Fruit fly (Drosophila melanogaster) whole organism, embryonic: ENCODE data around the gene CG43333.

ENCODE experiments used
- CG11398 ChIP-seq: fragments of 200-800 bp; sonication (Bioruptor generic); optimal IDR thresholded peaks from 2 replicates; lab custom pipeline; 2016; ENCODE audit warnings: missing biosample characterization, missing genetic modification characterization
- CG11560 ChIP-seq: fragments of 200-800 bp; sonication (Bioruptor generic); IDR thresholded peaks from 3 replicates; pipeline ENCODE4 v1.3.6; 2022; ENCODE audit warnings: missing biosample characterization, missing genetic modification characterization
- CG11695 ChIP-seq: fragments of 200-800 bp; sonication (Bioruptor generic); IDR thresholded peaks from 3 replicates; pipeline ENCODE4 v1.3.6; 2022; ENCODE audit warnings: missing biosample characterization, missing genetic modification characterization
- CG12299 ChIP-seq: fragments of 200-800 bp; sonication (Bioruptor generic); optimal IDR thresholded peaks from 2 replicates; lab custom pipeline; 2018; ENCODE audit warnings: missing biosample characterization, mild to moderate bottlenecking, missing genetic modification characterization
- CG12659 ChIP-seq: fragments of 200-800 bp; sonication (Bioruptor generic); optimal IDR thresholded peaks from 3 replicates; lab custom pipeline; 2017; ENCODE audit warnings: mild to moderate bottlenecking, missing biosample characterization, missing genetic modification reagents, missing genetic modification characterization
- CG13624 ChIP-seq: fragments of 200-800 bp; sonication (Bioruptor generic); optimal IDR thresholded peaks from 2 replicates; lab custom pipeline; 2016; ENCODE audit warnings: missing biosample characterization, missing genetic modification characterization
- CG14710 ChIP-seq: fragments of 200-800 bp; sonication (Bioruptor generic); optimal IDR thresholded peaks from 3 replicates; lab custom pipeline; 2019; ENCODE audit warnings: missing biosample characterization, mild to moderate bottlenecking, missing genetic modification characterization, moderate library complexity
- CG1603 ChIP-seq: fragments of 200-800 bp; sonication (Bioruptor generic); optimal IDR thresholded peaks from 2 replicates; lab custom pipeline; 2019; ENCODE audit warnings: missing biosample characterization, mild to moderate bottlenecking, missing genetic modification characterization, moderate library complexity
- CG16863 ChIP-seq: fragments of 200-800 bp; sonication (Bioruptor generic); optimal IDR thresholded peaks from 3 replicates; lab custom pipeline; 2016; ENCODE audit warnings: missing biosample characterization, missing genetic modification characterization
- CG17361 ChIP-seq: fragments of 200-800 bp; sonication (Bioruptor generic); IDR thresholded peaks from 3 replicates; pipeline ENCODE4 v1.3.6; 2022; ENCODE audit warnings: missing biosample characterization, missing genetic modification characterization
- CG17802 ChIP-seq: fragments of 200-800 bp; sonication (Bioruptor generic); optimal IDR thresholded peaks from 2 replicates; lab custom pipeline; 2018; ENCODE audit warnings: missing biosample characterization, mild to moderate bottlenecking, missing genetic modification characterization, moderate library complexity
- CG18764 ChIP-seq: fragments of 200-800 bp; sonication (Bioruptor generic); optimal IDR thresholded peaks from 3 replicates; lab custom pipeline; 2016; ENCODE audit warnings: missing biosample characterization, missing genetic modification characterization
- CG2129 ChIP-seq: fragments of 200-800 bp; sonication (Bioruptor generic); IDR thresholded peaks from 2 replicates; pipeline ENCODE4 v1.3.6; 2022; ENCODE audit warnings: missing biosample characterization, missing genetic modification characterization; ENCODE audit not compliant: partially characterized antibody
- CG4328 ChIP-seq: fragments of 200-800 bp; sonication (Bioruptor generic); optimal IDR thresholded peaks from 3 replicates; lab custom pipeline; 2017; ENCODE audit warnings: missing biosample characterization, missing genetic modification reagents, missing genetic modification characterization
- CG6272 ChIP-seq: fragments of 200-800 bp; sonication (Bioruptor generic); IDR thresholded peaks from 2 replicates; pipeline ENCODE4 v1.3.6; 2022; ENCODE audit warnings: missing biosample characterization, missing genetic modification characterization
- CG7786 ChIP-seq: fragments of 200-800 bp; sonication (Bioruptor generic); optimal IDR thresholded peaks from 2 replicates; lab custom pipeline; 2016; ENCODE audit warnings: missing biosample characterization, missing genetic modification characterization
- CG8281 ChIP-seq: fragments of 200-800 bp; sonication (Bioruptor generic); optimal IDR thresholded peaks from 2 replicates; lab custom pipeline; 2018; ENCODE audit warnings: missing biosample characterization, mild to moderate bottlenecking, missing genetic modification characterization, moderate library complexity
- CG8359 ChIP-seq: fragments of 200-800 bp; sonication (Bioruptor generic); optimal IDR thresholded peaks from 2 replicates; lab custom pipeline; 2017; ENCODE audit warnings: missing biosample characterization, mild to moderate bottlenecking, missing genetic modification characterization, borderline replicate concordance
- CTCF ChIP-seq: fragments of 200-800 bp; sonication (Bioruptor generic); optimal IDR thresholded peaks from 2 replicates; lab custom pipeline; 2017; ENCODE audit warnings: missing biosample characterization, mild to moderate bottlenecking, missing genetic modification characterization, moderate library complexity
- CrebB ChIP-seq: fragments of 200-800 bp; sonication (Bioruptor generic); optimal IDR thresholded peaks from 3 replicates; lab custom pipeline; 2018; ENCODE audit warnings: missing biosample characterization, mild to moderate bottlenecking, missing genetic modification characterization
- Deaf1 ChIP-seq: fragments of 200-800 bp; optimal IDR thresholded peaks from 3 replicates; lab custom pipeline; 2019; ENCODE audit warnings: missing biosample characterization, mild to moderate bottlenecking, missing genetic modification characterization, moderate library complexity
- Dip2 ChIP-seq: fragments of 200-800 bp; sonication (Bioruptor generic); IDR thresholded peaks from 2 replicates; pipeline ENCODE4 v1.3.6; 2022; ENCODE audit warnings: missing biosample characterization, missing genetic modification characterization
- Fer1 ChIP-seq: fragments of 200-800 bp; sonication (Bioruptor generic); optimal IDR thresholded peaks from 2 replicates; lab custom pipeline; 2017; ENCODE audit warnings: missing biosample characterization, mild to moderate bottlenecking, missing genetic modification characterization
- Gsc ChIP-seq: fragments of 200-800 bp; sonication (Bioruptor generic); IDR thresholded peaks from 2 replicates; pipeline ENCODE4 v1.3.6; 2022; ENCODE audit warnings: missing biosample characterization, missing genetic modification characterization
- H15 ChIP-seq: fragments of 200-800 bp; sonication (Bioruptor generic); IDR thresholded peaks from 3 replicates; pipeline ENCODE4 v1.3.6; 2022; ENCODE audit warnings: missing biosample characterization, missing genetic modification characterization
- HLH54F ChIP-seq: fragments of 200-800 bp; sonication (Bioruptor generic); optimal IDR thresholded peaks from 3 replicates; lab custom pipeline; 2016; ENCODE audit warnings: missing biosample characterization, missing genetic modification characterization
- Hand ChIP-seq: fragments of 200-800 bp; sonication (Bioruptor generic); optimal IDR thresholded peaks from 2 replicates; lab custom pipeline; 2017; ENCODE audit warnings: mild to moderate bottlenecking, missing biosample characterization, missing genetic modification reagents, missing genetic modification characterization
- Mrtf ChIP-seq: fragments of 200-800 bp; sonication (Bioruptor generic); IDR thresholded peaks from 3 replicates; pipeline ENCODE4 v1.3.6; 2022; ENCODE audit warnings: missing biosample characterization, missing genetic modification characterization
- Sry-β ChIP-seq: fragments of 200-800 bp; sonication (Bioruptor generic); optimal IDR thresholded peaks from 2 replicates; lab custom pipeline; 2018; ENCODE audit warnings: missing biosample characterization, mild to moderate bottlenecking, missing genetic modification characterization, moderate library complexity
- Usf ChIP-seq: fragments of 200-800 bp; sonication (Bioruptor generic); optimal IDR thresholded peaks from 2 replicates; lab custom pipeline; 2017; ENCODE audit warnings: missing genotype, missing biosample characterization, missing genetic modification characterization
- abd-A ChIP-seq: fragments of 200-800 bp; sonication (Bioruptor generic); optimal IDR thresholded peaks from 3 replicates; lab custom pipeline; 2019; ENCODE audit warnings: missing biosample characterization, mild to moderate bottlenecking, missing genetic modification characterization, moderate library complexity
- bcd ChIP-seq: fragments of 200-800 bp; sonication (Bioruptor generic); optimal IDR thresholded peaks from 2 replicates; lab custom pipeline; 2017; ENCODE audit warnings: missing biosample characterization, mild to moderate bottlenecking, missing genetic modification characterization
- bsh ChIP-seq, 2 experiments: fragments of 200-800 bp; sonication (Bioruptor generic); optimal IDR thresholded peaks; 2 replicates each; lab custom pipeline; 2017 to 2018; ENCODE audit warnings: mild to moderate bottlenecking in 2 of 2, missing biosample characterization in 2 of 2, missing genetic modification characterization in 2 of 2, moderate library complexity in 1 of 2
- chm ChIP-seq: fragments of 200-800 bp; sonication (Bioruptor generic); IDR thresholded peaks from 2 replicates; pipeline ENCODE4 v1.3.6; 2022; ENCODE audit warnings: missing biosample characterization, missing genetic modification characterization
- croc ChIP-seq: fragments of 200-800 bp; sonication (Bioruptor generic); conservative IDR thresholded peaks from 3 replicates; pipeline ENCODE4 v1.3.6; 2022; ENCODE audit warnings: missing biosample characterization, missing genetic modification characterization
- esg ChIP-seq: fragments of 200-800 bp; sonication (Bioruptor generic); conservative IDR thresholded peaks from 2 replicates; pipeline ENCODE4 v1.3.6; 2022; ENCODE audit warnings: missing biosample characterization, missing genetic modification characterization
- eyg ChIP-seq: fragments of 200-800 bp; sonication (Bioruptor generic); optimal IDR thresholded peaks from 3 replicates; lab custom pipeline; 2016; ENCODE audit warnings: missing biosample characterization, missing genetic modification characterization
- her ChIP-seq: fragments of 200-800 bp; sonication (Bioruptor generic); optimal IDR thresholded peaks from 2 replicates; lab custom pipeline; 2016; ENCODE audit warnings: missing biosample characterization, missing genetic modification characterization
- jigr1 ChIP-seq: fragments of 200-800 bp; sonication (Bioruptor generic); IDR thresholded peaks from 3 replicates; pipeline ENCODE4 v1.3.6; 2022; ENCODE audit warnings: missing biosample characterization, missing genetic modification characterization
- mam ChIP-seq: fragments of 200-800 bp; sonication (Bioruptor generic); optimal IDR thresholded peaks from 3 replicates; lab custom pipeline; 2016; ENCODE audit warnings: missing biosample characterization, missing genetic modification characterization
- otp ChIP-seq: fragments of 200-800 bp; sonication (Bioruptor generic); IDR thresholded peaks from 3 replicates; pipeline ENCODE4, ENCODE4 v1.3.6; 2022; ENCODE audit warnings: missing biosample characterization, missing genetic modification characterization
- pan ChIP-seq, 4 experiments: fragments of >200 bp in 3 of 4; fragments of 200-800 bp in 1 of 4; sonication (Bioruptor generic) in 1 of 4; optimal IDR thresholded peaks in 3 of 4; IDR thresholded peaks in 1 of 4; 2 replicates each; pipeline versions ENCODE4 v1.3.6 to Lab custom; 2017 to 2022; ENCODE audit warnings: missing biosample characterization in 2 of 4, missing genetic modification characterization in 2 of 4, mixed read lengths in 1 of 4
- prd ChIP-seq, 3 experiments: fragments of >200 bp in 2 of 3; fragments of 200-800 bp in 1 of 3; sonication (Bioruptor generic) in 1 of 3; optimal IDR thresholded peaks in 2 of 3; IDR thresholded peaks in 1 of 3; 2 replicates in 2 of 3; 3 replicates in 1 of 3; pipeline versions ENCODE4 v1.3.6 to Lab custom; 2017 to 2022; ENCODE audit warnings: missing biosample characterization in 1 of 3, missing genetic modification characterization in 1 of 3
- seq ChIP-seq: fragments of 200-800 bp; sonication (Bioruptor generic); IDR thresholded peaks from 2 replicates; pipeline ENCODE4 v1.3.6; 2022; ENCODE audit warnings: missing biosample characterization, missing genetic modification characterization
- sisA ChIP-seq: fragments of 200-800 bp; sonication (Bioruptor generic); IDR thresholded peaks from 2 replicates; pipeline ENCODE4 v1.3.6; 2022; ENCODE audit warnings: missing biosample characterization, missing genetic modification characterization
- slbo ChIP-seq: fragments of 200-800 bp; sonication (Bioruptor generic); IDR thresholded peaks from 2 replicates; pipeline ENCODE4 v1.3.6; 2022; ENCODE audit warnings: missing biosample characterization, missing genetic modification characterization
- sr ChIP-seq: fragments of 200-800 bp; sonication (Bioruptor generic); IDR thresholded peaks from 3 replicates; pipeline ENCODE4 v1.3.6; 2022; ENCODE audit warnings: missing biosample characterization, missing genetic modification characterization
- ssp ChIP-seq: fragments of 200-800 bp; sonication (Bioruptor generic); IDR thresholded peaks from 2 replicates; pipeline ENCODE4 v1.3.6; 2022; ENCODE audit warnings: missing biosample characterization, missing genetic modification characterization
- tin ChIP-seq: fragments of 200-800 bp; sonication (Bioruptor generic); optimal IDR thresholded peaks from 3 replicates; lab custom pipeline; 2016; ENCODE audit warnings: missing biosample characterization, missing genetic modification characterization

Gene CG43333

dm6 chr2L:14122742-14123334 is 57.6 kb downstream of the CG43333 start (continued):
- no peak for TF ChIP-seq Sry-β
- peak; percentile 51 for TF ChIP-seq bcd (GFP tag; lab: Kevin White, UChicago)
- peak; percentile 79 for TF ChIP-seq sisA (GFP tag; lab: Robert Waterston, UW)
- TF ChIP-seq CG14710 (tag; lab: Kevin White, UChicago) = peak; percentile 34
- TF ChIP-seq CG6272 (GFP tag; lab: Robert Waterston, UW) = peak; percentile 53; the same call in 1 of the 2 replicates
- TF ChIP-seq her (GFP tag; lab: Kevin White, UChicago) = peak; percentile 6
- TF ChIP-seq esg (GFP tag; lab: Robert Waterston, UW) = peak; percentile 63
- peak; percentile 33 for TF ChIP-seq CG12299 (tag; lab: Kevin White, UChicago)
- peak; percentile 41 for TF ChIP-seq CG12659 (GFP tag; lab: Kevin White, UChicago)
- no peak for TF ChIP-seq Usf (GFP tag; lab: Kevin White, UChicago)
- no peak for TF ChIP-seq Dip2 (GFP tag; lab: Robert Waterston, UW)
- peak; percentile 56 for TF ChIP-seq CG17802
- TF ChIP-seq CG18764 (GFP tag; lab: Kevin White, UChicago) = peak; percentile 52
- TF ChIP-seq prd (optimal IDR thresholded peaks at IDR 0.05; lab: Kevin White, UChicago) = no peak
- peak; percentile 77 for TF ChIP-seq prd (GFP tag; IDR thresholded peaks at IDR 0.05; lab: Robert Waterston, UW)
- no peak for TF ChIP-seq pan (optimal IDR thresholded peaks at IDR 0.05; lab: Kevin White, UChicago)
- TF ChIP-seq pan (GFP tag; optimal IDR thresholded peaks at IDR 0.05 in 1 of 2, IDR thresholded peaks at IDR 0.05 in 1 of 2) = peak in 1 of 2 experiments; percentile 81
- peak; percentile 70; the same call in 1 of the 2 replicates for TF ChIP-seq chm
- peak; percentile 46; the same call in 1 of the 3 replicates for TF ChIP-seq H15 (GFP tag; lab: Robert Waterston, UW)
- TF ChIP-seq Fer1 = peak; percentile 84
- peak; percentile 33 for TF ChIP-seq CG7786 (GFP tag; lab: Kevin White, UChicago)
- TF ChIP-seq slbo (GFP tag; lab: Robert Waterston, UW) = peak; percentile 78
- TF ChIP-seq jigr1 (GFP tag; lab: Robert Waterston, UW) = 0 out of 3 replicates have a peak, but pooled peaks have one; percentile 22
- TF ChIP-seq Deaf1 = peak; percentile 64
- 0 out of 3 replicates have a peak, but pooled peaks have one; percentile 45 for TF ChIP-seq otp
- TF ChIP-seq CG13624 (GFP tag; lab: Kevin White, UChicago) = peak; percentile 52
- TF ChIP-seq Hand = peak; percentile 74
- peak; percentile 31 for TF ChIP-seq CG8281
- no peak for TF ChIP-seq CG11398 (GFP tag; lab: Kevin White, UChicago)
- peak; percentile 44 for TF ChIP-seq CG4328 (GFP tag; lab: Kevin White, UChicago)
- TF ChIP-seq CG17361 = peak; percentile 58; the same call in 2 of the 3 replicates
- TF ChIP-seq CG11560 (tag; lab: Robert Waterston, UW) = no peak
- TF ChIP-seq CG8359 (GFP tag; lab: Kevin White, UChicago) = peak; percentile 1
- peak; percentile 61; the same call in 2 of the 3 replicates for TF ChIP-seq croc (GFP tag; lab: Robert Waterston, UW)
- peak; percentile 53 for TF ChIP-seq tin (GFP tag; lab: Kevin White, UChicago)
- 0 out of 3 replicates have a peak, but pooled peaks have one; percentile 17 for TF ChIP-seq sr (GFP tag; lab: Robert Waterston, UW)
- TF ChIP-seq CG2129 (GFP tag; lab: Robert Waterston, UW) = no peak
- TF ChIP-seq mam = peak; percentile 52
- 0 out of 2 replicates have a peak, but pooled peaks have one; percentile 34 for TF ChIP-seq Gsc (GFP tag; lab: Robert Waterston, UW)
- TF ChIP-seq Mrtf (GFP tag; lab: Robert Waterston, UW) = peak; percentile 70
- TF ChIP-seq CTCF = peak; percentile 15
- TF ChIP-seq seq (GFP tag; lab: Robert Waterston, UW) = peak; percentile 61
- TF ChIP-seq CG1603 = peak; percentile 53
- peak; percentile 65 for TF ChIP-seq ssp (GFP tag; lab: Robert Waterston, UW)
- TF ChIP-seq bsh (GFP tag; optimal IDR thresholded peaks at IDR 0.05; lab: Kevin White, UChicago) = peak in 1 of 2 experiments; percentile 70
- peak; percentile 40 for TF ChIP-seq HLH54F (GFP tag; lab: Kevin White, UChicago)
- peak; percentile 84 for TF ChIP-seq abd-A (tag; lab: Kevin White, UChicago)
- TF ChIP-seq CG11695 = peak; percentile 73
- TF ChIP-seq eyg (GFP tag; lab: Kevin White, UChicago) = peak; percentile 5
- peak; percentile 56 for TF ChIP-seq CG16863
- TF ChIP-seq CrebB (tag; lab: Kevin White, UChicago) = no peak
